Worm (Caenorhabditis elegans) whole organism, L1 larva: ENCODE measurements around the gene cox-6B.

Experiments used
- C04F5.9 ChIP-seq: sonication (generic microtip); optimal IDR thresholded peaks from 2 replicates; lab custom pipeline; 2016; ENCODE audit warnings: missing genetic modification characterization, missing compliant biosample characterization
- C16A3.4 ChIP-seq: fragments of 150-350 bp; optimal IDR thresholded peaks from 2 replicates; lab custom pipeline; 2014; ENCODE audit warnings: missing biosample characterization, missing genetic modification characterization
- F16B12.6 ChIP-seq: fragments of 150-350 bp; optimal IDR thresholded peaks from 2 replicates; lab custom pipeline; 2014; ENCODE audit warnings: missing biosample characterization, missing genetic modification characterization
- blmp-1 ChIP-seq: fragments of 150-350 bp; optimal IDR thresholded peaks from 2 replicates; lab custom pipeline; 2014; ENCODE audit warnings: missing biosample characterization, missing genetic modification characterization
- ceh-63 ChIP-seq: fragments of 200-800 bp; sonication (Bioruptor generic); optimal IDR thresholded peaks from 2 replicates; lab custom pipeline; 2018; ENCODE audit warnings: mild to moderate bottlenecking, missing genetic modification characterization, missing compliant biosample characterization
- ceh-8 ChIP-seq: fragments of 200-800 bp; sonication (Bioruptor generic); optimal IDR thresholded peaks from 2 replicates; lab custom pipeline; 2018; ENCODE audit warnings: mild to moderate bottlenecking, missing genetic modification characterization, moderate library complexity, missing compliant biosample characterization
- ceh-88 ChIP-seq: fragments of 200-800 bp; sonication (Bioruptor generic); IDR thresholded peaks from 2 replicates; pipeline ENCODE4 v1.3.6; 2022; ENCODE audit warnings: missing genetic modification characterization, missing compliant biosample characterization
- ceh-90 ChIP-seq: sonication (generic microtip); optimal IDR thresholded peaks from 2 replicates; lab custom pipeline; 2016; ENCODE audit warnings: missing genetic modification characterization, missing compliant biosample characterization
- ces-1 ChIP-seq: fragments of 150-350 bp; optimal IDR thresholded peaks from 2 replicates; lab custom pipeline; 2014; ENCODE audit warnings: missing biosample characterization, missing genetic modification reagents, missing genetic modification characterization
- efl-1 ChIP-seq, 4 experiments: fragments of 150-350 bp; optimal IDR thresholded peaks in 3 of 4; peaks in 1 of 4; 1 replicate in 1 of 4; 2 replicates in 3 of 4; lab custom pipeline; 2014; ENCODE audit warnings: missing biosample characterization in 2 of 4, missing genetic modification characterization in 2 of 4, missing genetic modification reagents in 2 of 4
- efl-3 ChIP-seq: fragments of 200-800 bp; sonication (Bioruptor generic); optimal IDR thresholded peaks from 2 replicates; lab custom pipeline; 2018; ENCODE audit warnings: mild to moderate bottlenecking, missing genetic modification characterization, missing compliant biosample characterization
- egl-13 ChIP-seq: sonication (generic microtip); optimal IDR thresholded peaks from 2 replicates; lab custom pipeline; 2016; ENCODE audit warnings: missing genotype, missing genetic modification reagents, missing genetic modification characterization, missing compliant biosample characterization
- elt-3 ChIP-seq, 6 experiments: fragments of 150-350 bp in 1 of 6; sonication (generic microtip); optimal IDR thresholded peaks; 2 replicates each; lab custom pipeline; 2017 to 2018; ENCODE audit warnings: missing biosample characterization in 6 of 6, missing genetic modification characterization in 6 of 6, inconsistent platforms in 1 of 6
- grh-1 ChIP-seq: fragments of 200-800 bp; sonication (Bioruptor generic); IDR thresholded peaks from 2 replicates; pipeline ENCODE4 v1.3.6; 2022; ENCODE audit warnings: missing genetic modification reagents, missing genetic modification characterization, missing compliant biosample characterization
- hpl-2 ChIP-seq: fragments of 150-350 bp; optimal IDR thresholded peaks from 2 replicates; lab custom pipeline; 2014; ENCODE audit warnings: missing biosample characterization, missing genetic modification reagents, missing genetic modification characterization
- irx-1 ChIP-seq: sonication (generic microtip); optimal IDR thresholded peaks from 2 replicates; lab custom pipeline; 2016; ENCODE audit warnings: missing genetic modification characterization, missing compliant biosample characterization
- lin-14 ChIP-seq: fragments of 200-800 bp; sonication (Bioruptor generic); optimal IDR thresholded peaks from 2 replicates; lab custom pipeline; 2018; ENCODE audit warnings: mild to moderate bottlenecking, missing genetic modification characterization, moderate library complexity, missing compliant biosample characterization
- lin-15B ChIP-seq: fragments of 150-350 bp; sonication (generic microtip); optimal IDR thresholded peaks from 3 replicates; lab custom pipeline; 2014; ENCODE audit warnings: missing biosample characterization, missing genetic modification characterization
- lin-39 ChIP-seq: fragments of 150-350 bp; optimal IDR thresholded peaks from 2 replicates; lab custom pipeline; 2014; ENCODE audit warnings: missing biosample characterization, missing genetic modification reagents, missing genetic modification characterization
- mab-9 ChIP-seq: fragments of 200-800 bp; sonication (Bioruptor generic); IDR thresholded peaks from 2 replicates; pipeline ENCODE4 v1.3.6; 2022; ENCODE audit warnings: missing genetic modification reagents, missing genetic modification characterization, missing compliant biosample characterization
- mdl-1 ChIP-seq, 2 experiments: fragments of 150-350 bp; optimal IDR thresholded peaks; 2 replicates each; lab custom pipeline; 2014 to 2017; ENCODE audit warnings: missing biosample characterization in 2 of 2, missing genetic modification characterization in 2 of 2, inconsistent platforms in 1 of 2
- mef-2 ChIP-seq: fragments of 150-350 bp; optimal IDR thresholded peaks from 2 replicates; lab custom pipeline; 2014; ENCODE audit warnings: missing biosample characterization, missing genetic modification characterization
- nhr-12 ChIP-seq: sonication (generic microtip); optimal IDR thresholded peaks from 2 replicates; lab custom pipeline; 2017; ENCODE audit warnings: missing biosample characterization, missing genetic modification characterization
- nhr-20 ChIP-seq: sonication (generic microtip); optimal IDR thresholded peaks from 2 replicates; lab custom pipeline; 2016; ENCODE audit warnings: mild to moderate bottlenecking, missing genetic modification characterization, missing compliant biosample characterization
- nhr-237 ChIP-seq: fragments of 150-350 bp; optimal IDR thresholded peaks from 2 replicates; lab custom pipeline; 2014; ENCODE audit warnings: missing biosample characterization, missing genetic modification characterization
- nhr-71 ChIP-seq: sonication (generic microtip); optimal IDR thresholded peaks from 2 replicates; lab custom pipeline; 2016; ENCODE audit warnings: mild to moderate bottlenecking, missing genetic modification characterization, moderate library complexity, missing compliant biosample characterization
- nhr-90 ChIP-seq: sonication (generic microtip); optimal IDR thresholded peaks from 2 replicates; lab custom pipeline; 2016; ENCODE audit warnings: mild to moderate bottlenecking, missing genetic modification characterization, missing compliant biosample characterization; ENCODE audit not compliant: poor library complexity
- pax-3 ChIP-seq: fragments of 200-800 bp; sonication (Bioruptor generic); optimal IDR thresholded peaks from 2 replicates; lab custom pipeline; 2018; ENCODE audit warnings: mild to moderate bottlenecking, missing genetic modification characterization, moderate library complexity, missing compliant biosample characterization
- pqm-1 ChIP-seq: sonication (generic microtip); optimal IDR thresholded peaks from 3 replicates; lab custom pipeline; 2017; ENCODE audit warnings: missing biosample characterization, missing genetic modification characterization
- rnt-1 ChIP-seq: sonication (generic microtip); optimal IDR thresholded peaks from 2 replicates; lab custom pipeline; 2016; ENCODE audit warnings: mild to moderate bottlenecking, missing genetic modification characterization, moderate library complexity, missing compliant biosample characterization
- snpc-4 ChIP-seq: fragments of 150-350 bp; optimal IDR thresholded peaks from 2 replicates; lab custom pipeline; 2014; ENCODE audit warnings: missing biosample characterization, missing genetic modification characterization
- sox-4 ChIP-seq: sonication (generic microtip); optimal IDR thresholded peaks from 2 replicates; lab custom pipeline; 2016; ENCODE audit warnings: missing genetic modification characterization, missing compliant biosample characterization
- sup-37 ChIP-seq: fragments of 200-800 bp; sonication (Bioruptor generic); optimal IDR thresholded peaks from 2 replicates; lab custom pipeline; 2018; ENCODE audit warnings: mild to moderate bottlenecking, missing genetic modification characterization, missing compliant biosample characterization
- tlp-1 ChIP-seq: fragments of 150-350 bp; optimal IDR thresholded peaks from 2 replicates; lab custom pipeline; 2014; ENCODE audit warnings: missing biosample characterization, missing genetic modification characterization
- unc-130 ChIP-seq: fragments of 150-350 bp; optimal IDR thresholded peaks from 2 replicates; lab custom pipeline; 2017; ENCODE audit warnings: missing biosample characterization, missing genetic modification characterization, inconsistent platforms
- unc-30 ChIP-seq: sonication (generic microtip); optimal IDR thresholded peaks from 2 replicates; lab custom pipeline; 2017; ENCODE audit warnings: missing biosample characterization, missing genetic modification characterization
- unc-98 ChIP-seq: fragments of 200-800 bp; sonication (Bioruptor generic); IDR thresholded peaks from 2 replicates; pipeline ENCODE4 v1.3.6; 2022; ENCODE audit warnings: missing genetic modification characterization, missing compliant biosample characterization
- vab-15 ChIP-seq: sonication (generic microtip); optimal IDR thresholded peaks from 2 replicates; lab custom pipeline; 2017; ENCODE audit warnings: missing genotype, mild to moderate bottlenecking, missing genetic modification characterization, missing compliant biosample characterization
- ztf-11 ChIP-seq, 2 experiments: sonication (generic microtip); optimal IDR thresholded peaks; 2 replicates each; lab custom pipeline; 2016 to 2017; ENCODE audit warnings: missing genetic modification characterization in 2 of 2, missing biosample characterization in 1 of 2, missing compliant biosample characterization in 1 of 2

cox-6B gene

DNA sequence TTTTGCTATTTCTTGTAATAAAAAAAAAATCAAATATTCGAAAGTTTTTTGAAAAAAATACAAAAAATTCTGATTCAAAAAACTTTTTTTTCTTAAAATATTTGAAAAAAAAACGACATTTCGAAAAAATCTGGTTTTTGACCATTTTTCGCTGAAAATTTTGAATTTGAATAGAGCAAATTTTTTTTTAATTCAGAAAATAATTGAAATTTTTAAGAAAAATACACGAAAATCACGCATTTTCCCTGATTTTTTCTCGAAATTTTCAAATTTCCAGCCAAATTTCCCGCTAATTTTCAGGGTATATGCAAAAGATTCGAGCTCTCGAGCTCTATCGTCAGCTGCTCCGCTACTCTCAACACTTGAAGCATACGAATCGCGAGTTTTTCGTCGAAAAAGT, 127.3 kb downstream of the cox-6B start, which contains the start of gene Y71H2AM.1:
Gene Y71H2AM.1, plus strand, starts transcription at position 301 of the 400 bp plus-strand sequence.
- no peak for TF ChIP-seq egl-13 (tag; lab: Kevin White, UChicago)
- no peak for TF ChIP-seq ces-1 (GFP tag; lab: Kevin White, UChicago)
- TF ChIP-seq grh-1 (GFP tag; lab: Robert Waterston, UW), result no peak
- no peak for TF ChIP-seq F16B12.6 (tag; lab: Kevin White, UChicago)
- TF ChIP-seq pqm-1 (tag; lab: Kevin White, UChicago), result no peak
- no peak for TF ChIP-seq mab-9 (GFP tag; lab: Robert Waterston, UW)

DNA sequence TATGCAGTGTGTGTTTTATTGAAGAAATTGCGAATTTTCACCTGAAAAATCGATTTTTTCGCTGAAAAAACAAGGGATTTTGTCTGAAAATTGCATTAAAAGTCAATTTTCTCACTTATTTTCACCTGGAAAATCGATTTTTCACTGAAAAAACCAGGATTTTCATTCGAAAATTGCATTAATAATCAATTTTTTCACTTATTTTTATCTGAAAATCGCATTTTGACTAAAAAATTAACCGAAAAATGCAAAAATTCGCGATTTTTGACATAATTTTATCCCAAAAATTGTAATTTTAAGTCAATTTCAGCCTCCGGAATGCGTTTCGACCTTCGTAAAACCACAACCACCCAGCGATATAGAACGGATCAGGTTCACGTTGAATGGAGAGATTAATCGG, 133.0 kb downstream of the cox-6B start, which contains the start of gene Y71H2AM.29:
Gene Y71H2AM.29, plus strand, starts transcription at position 301 of the 400 bp plus-strand sequence.
- TF ChIP-seq hpl-2 (GFP tag; lab: Kevin White, UChicago), result no peak
- TF ChIP-seq ceh-8, result no peak
- TF ChIP-seq elt-3 (tag; optimal IDR thresholded peaks at IDR 0.05; lab: Kevin White, UChicago), result no peak
- TF ChIP-seq nhr-20 (tag; lab: Kevin White, UChicago), result no peak
- no peak for TF ChIP-seq irx-1 (tag; lab: Kevin White, UChicago)

- no peak for TF ChIP-seq nhr-237 (tag; lab: Kevin White, UChicago)
- TF ChIP-seq tlp-1 (tag; lab: Kevin White, UChicago), result no peak
- TF ChIP-seq ceh-90 (tag; lab: Kevin White, UChicago), result no peak
- no peak for TF ChIP-seq ceh-63 (GFP tag; lab: Kevin White, UChicago)
- no peak for TF ChIP-seq elt-3 (tag; optimal IDR thresholded peaks at IDR 0.05; lab: Kevin White, UChicago)
- no peak for TF ChIP-seq nhr-12
- no peak for TF ChIP-seq nhr-71 (tag; lab: Kevin White, UChicago)
- no peak for TF ChIP-seq vab-15 (tag; lab: Kevin White, UChicago)
- no peak for TF ChIP-seq nhr-90 (tag; lab: Kevin White, UChicago)
- TF ChIP-seq snpc-4, result no peak
- TF ChIP-seq C16A3.4 (tag; lab: Kevin White, UChicago), result no peak
- no peak for TF ChIP-seq F16B12.6 (tag; lab: Kevin White, UChicago)
- TF ChIP-seq efl-3 (GFP tag; lab: Kevin White, UChicago), result no peak
- no peak for TF ChIP-seq mef-2 (tag; lab: Kevin White, UChicago)
- TF ChIP-seq, all 84 proteins: peak for 0
Observed at ce11 chrIII:2834363-2834762, 134.9 kb downstream of the cox-6B start, which contains the start of gene txdc-17. txdc-17 (plus strand) TSS chrIII:2834663.

DNA sequence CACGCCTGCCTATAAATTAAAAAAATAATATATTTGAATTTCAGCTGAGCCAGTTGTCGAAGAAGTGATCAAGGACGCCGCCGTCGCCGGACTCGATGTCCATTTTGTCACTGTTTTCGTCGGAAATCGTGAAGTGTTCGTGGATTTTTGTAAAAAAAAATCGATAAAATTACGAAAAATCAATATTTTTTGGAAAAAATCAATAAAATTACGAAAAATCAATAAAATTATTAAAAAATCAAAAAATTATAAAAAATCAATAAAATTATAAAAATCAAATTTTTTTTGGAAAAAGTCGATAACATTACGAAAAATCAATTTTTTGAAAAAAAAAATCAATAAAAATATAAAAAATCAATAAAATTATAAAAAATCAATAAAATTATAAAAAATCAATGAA, 135.5 kb downstream of the cox-6B start:
- TF ChIP-seq lin-14 (GFP tag; lab: Kevin White, UChicago) (no peak), grh-1 (GFP tag; lab: Robert Waterston, UW) (no peak), unc-30 (tag; lab: Kevin White, UChicago) (no peak), sup-37 (GFP tag; lab: Kevin White, UChicago) (no peak), C04F5.9 (tag; lab: Kevin White, UChicago) (no peak), blmp-1 (tag; lab: Kevin White, UChicago) (no peak), ztf-11 (tag; optimal IDR thresholded peaks at IDR 0.05; lab: Kevin White, UChicago) (no peak), unc-98 (no peak), ceh-8 (no peak), unc-130 (tag; lab: Kevin White, UChicago) (no peak), pax-3 (no peak), snpc-4 (no peak), lin-39 (tag; lab: Kevin White, UChicago) (no peak), ceh-88 (GFP tag; lab: Robert Waterston, UW) (no peak), lin-15B (tag; lab: Kevin White, UChicago) (no peak), efl-1 (optimal IDR thresholded peaks at IDR 0.05; lab: Kevin White, UChicago) (no peak), efl-1 (GFP tag; optimal IDR thresholded peaks at IDR 0.05 in 1 of 2; lab: Kevin White, UChicago) (no peak), rnt-1 (tag; lab: Kevin White, UChicago) (no peak), mdl-1 (tag; optimal IDR thresholded peaks at IDR 0.05; lab: Kevin White, UChicago) (no peak), sox-4 (no peak)
- TF ChIP-seq, all 84 proteins: peak for 0
